Worm (Caenorhabditis elegans): ENCODE measurements around the gene C41H7.9.

C41H7.9 gene

ce11 chrII:3055531-3055930 lies 43.5 kb upstream of the C41H7.9 start:
- TF ChIP-seq nhr-19 (GFP tag; conservative IDR thresholded peaks at IDR 0.05) (no peak), hlh-4 (tag; optimal IDR thresholded peaks at IDR 0.05) (no peak), rnt-1 (tag; optimal IDR thresholded peaks at IDR 0.05) (peak; percentile 24), nhr-20 (tag; optimal IDR thresholded peaks at IDR 0.05) (no peak), skn-1 (tag; optimal IDR thresholded peaks at IDR 0.05) (peak; percentile 17), dpl-1 (GFP tag; optimal IDR thresholded peaks at IDR 0.05) (peak in 1 of 3 experiments; percentile 9), lin-14 (GFP tag; optimal IDR thresholded peaks at IDR 0.05) (peak; percentile 73), mep-1 (tag; optimal IDR thresholded peaks at IDR 0.05) (peak; percentile 33), lin-35 (GFP tag; optimal IDR thresholded peaks at IDR 0.05) (peak; percentile 20 to 22), nhr-47 (tag; optimal IDR thresholded peaks at IDR 0.05) (peak; percentile 27), ceh-82 (tag; optimal IDR thresholded peaks at IDR 0.05) (peak in 1 of 3 experiments; percentile 49), dsc-1 (tag; optimal IDR thresholded peaks at IDR 0.05) (peak; percentile 9), nhr-76 (tag; optimal IDR thresholded peaks at IDR 0.05) (no peak), snu-23 (GFP tag; optimal IDR thresholded peaks at IDR 0.05) (peak; percentile 20)

- TF ChIP-seq fkh-8 (tag; optimal IDR thresholded peaks at IDR 0.05) (peak; percentile 30), lin-14 (GFP tag; optimal IDR thresholded peaks at IDR 0.05) (peak; percentile 67), snu-23 (GFP tag; optimal IDR thresholded peaks at IDR 0.05) (peak; percentile 55), dpl-1 (GFP tag; optimal IDR thresholded peaks at IDR 0.05) (peak in 1 of 3 experiments; percentile 5), unc-30 (tag; optimal IDR thresholded peaks at IDR 0.05) (no peak), efl-1 (optimal IDR thresholded peaks at IDR 0.05) (peak; percentile 15 to 17), efl-1 (GFP tag; optimal IDR thresholded peaks at IDR 0.05 in 1 of 2) (peak in 1 of 2 experiments; percentile 82), nhr-20 (tag; optimal IDR thresholded peaks at IDR 0.05) (peak; percentile 33), ztf-11 (tag; optimal IDR thresholded peaks at IDR 0.05) (peak in 1 of 2 experiments; percentile 6), ceh-82 (tag; optimal IDR thresholded peaks at IDR 0.05) (peak in 1 of 3 experiments; percentile 28), tbx-2 (tag; optimal IDR thresholded peaks at IDR 0.05) (peak; percentile 38), egl-27 (tag; optimal IDR thresholded peaks at IDR 0.05) (no peak), isw-1 (GFP tag; IDR thresholded peaks at IDR 0.05) (no peak), nhr-47 (tag; optimal IDR thresholded peaks at IDR 0.05) (peak; percentile 47), lin-35 (GFP tag; optimal IDR thresholded peaks at IDR 0.05) (peak in 1 of 2 experiments; percentile 17), rnt-1 (tag; optimal IDR thresholded peaks at IDR 0.05) (peak; percentile 35), elt-2 (tag; optimal IDR thresholded peaks at IDR 0.05) (no peak), Y116A8C.19 (tag; optimal IDR thresholded peaks at IDR 0.05; ENCODE audit: borderline replicate concordance) (no peak), C04F5.9 (tag; optimal IDR thresholded peaks at IDR 0.05) (peak; percentile 11), mep-1 (tag; optimal IDR thresholded peaks at IDR 0.05) (no peak), swsn-7 (tag; optimal IDR thresholded peaks at IDR 0.05) (peak; percentile 39), nhr-71 (tag; optimal IDR thresholded peaks at IDR 0.05) (peak; percentile 36), pqm-1 (tag; optimal IDR thresholded peaks at IDR 0.05) (no peak), ceh-88 (GFP tag; IDR thresholded peaks at IDR 0.05) (no peak), dsc-1 (tag; optimal IDR thresholded peaks at IDR 0.05) (peak; percentile 12)
Observed at ce11 chrII:3054622-3055021, 42.6 kb upstream of the C41H7.9 start.

ce11 chrII:3054221-3054620 lies 42.2 kb upstream of the C41H7.9 start, which contains the start of gene lido-13:
Gene lido-13, minus strand, starts transcription at chrII:3054321.
- TF ChIP-seq lin-39 (tag; optimal IDR thresholded peaks at IDR 0.05) (no peak), efl-3 (GFP tag; optimal IDR thresholded peaks at IDR 0.05) (no peak)

ce11 chrII:3053689-3054088 lies 41.7 kb upstream of the C41H7.9 start:
- TF ChIP-seq swsn-7 (tag; optimal IDR thresholded peaks at IDR 0.05) (no peak), lin-35 (GFP tag; optimal IDR thresholded peaks at IDR 0.05) (no peak), ztf-11 (tag; optimal IDR thresholded peaks at IDR 0.05) (no peak), mep-1 (tag; optimal IDR thresholded peaks at IDR 0.05) (no peak), lir-3 (tag; optimal IDR thresholded peaks at IDR 0.05; ENCODE audit: poor library complexity) (no peak), hpl-2 (GFP tag; optimal IDR thresholded peaks at IDR 0.05) (no peak), unc-86 (tag; optimal IDR thresholded peaks at IDR 0.05) (no peak), sox-4 (tag; optimal IDR thresholded peaks at IDR 0.05) (no peak), elt-3 (tag; optimal IDR thresholded peaks at IDR 0.05) (no peak), unc-30 (tag; optimal IDR thresholded peaks at IDR 0.05) (no peak), unc-130 (tag; optimal IDR thresholded peaks at IDR 0.05) (no peak)
